Worm (Caenorhabditis elegans) whole organism, young adult: ENCODE data around the gene gtap-1.

Experiments used
- B0336.3 ChIP-seq: fragments of 200-800 bp; sonication (Bioruptor generic); IDR thresholded peaks from 2 replicates; pipeline ENCODE4 v1.3.6; 2022; ENCODE audit warnings: missing genetic modification characterization, missing compliant biosample characterization
- C06A6.2 ChIP-seq: fragments of 200-800 bp; sonication (Bioruptor generic); conservative IDR thresholded peaks from 2 replicates; pipeline ENCODE4 v1.3.6; 2022; ENCODE audit warnings: missing genetic modification characterization, missing compliant biosample characterization
- C17E4.6 ChIP-seq: fragments of 200-800 bp; sonication (Bioruptor generic); IDR thresholded peaks from 2 replicates; pipeline ENCODE4 v1.3.6; 2022; ENCODE audit warnings: missing genetic modification reagents, missing genetic modification characterization, missing compliant biosample characterization
- D2030.7 ChIP-seq: fragments of 200-800 bp; sonication (Bioruptor generic); IDR thresholded peaks from 2 replicates; pipeline ENCODE4 v1.3.6; 2022; ENCODE audit warnings: missing genetic modification reagents, missing genetic modification characterization, missing compliant biosample characterization
- F10E7.11 ChIP-seq: sonication (generic microtip); optimal IDR thresholded peaks from 2 replicates; lab custom pipeline; 2017; ENCODE audit warnings: mild to moderate bottlenecking, missing genetic modification characterization, moderate library complexity, missing compliant biosample characterization
- F39B2.1 ChIP-seq: fragments of 200-800 bp; sonication (Bioruptor generic); IDR thresholded peaks from 2 replicates; pipeline ENCODE4 v1.3.6; 2022; ENCODE audit warnings: missing genetic modification reagents, missing genetic modification characterization, missing compliant biosample characterization
- F55B11.4 ChIP-seq: sonication (generic microtip); optimal IDR thresholded peaks from 2 replicates; lab custom pipeline; 2016; ENCODE audit warnings: missing compliant biosample characterization, missing genetic modification characterization, borderline replicate concordance; ENCODE audit not compliant: insufficient read depth
- F57C9.4 ChIP-seq: sonication (generic microtip); optimal IDR thresholded peaks from 2 replicates; lab custom pipeline; 2017; ENCODE audit warnings: mild to moderate bottlenecking, missing genetic modification characterization, missing compliant biosample characterization
- K11D2.4 ChIP-seq: fragments of 200-800 bp; sonication (Bioruptor generic); IDR thresholded peaks from 2 replicates; pipeline ENCODE4 v1.3.6; 2022; ENCODE audit warnings: missing genetic modification reagents, missing genetic modification characterization, missing compliant biosample characterization
- Y53G8AR.9 ChIP-seq: fragments of 200-800 bp; sonication (Bioruptor generic); conservative IDR thresholded peaks from 2 replicates; pipeline ENCODE4 v1.3.6; 2022; ENCODE audit warnings: missing genetic modification reagents, missing genetic modification characterization, missing compliant biosample characterization
- Y95B8A.8 ChIP-seq: fragments of 200-800 bp; sonication (Bioruptor generic); IDR thresholded peaks from 2 replicates; pipeline ENCODE4 v1.3.6; 2022; ENCODE audit warnings: missing genetic modification reagents, missing genetic modification characterization, missing compliant biosample characterization
- akir-1 ChIP-seq: fragments of 200-800 bp; sonication (Bioruptor generic); optimal IDR thresholded peaks from 2 replicates; lab custom pipeline; 2018; ENCODE audit warnings: mild to moderate bottlenecking, missing genetic modification characterization, moderate library complexity, missing compliant biosample characterization
- aptf-2 ChIP-seq: fragments of 200-800 bp; sonication (Bioruptor generic); conservative IDR thresholded peaks from 2 replicates; pipeline ENCODE4 v1.3.6; 2022; ENCODE audit warnings: missing genetic modification reagents, missing genetic modification characterization, missing compliant biosample characterization
- atf-7 ChIP-seq: sonication (generic microtip); optimal IDR thresholded peaks from 2 replicates; lab custom pipeline; 2017; ENCODE audit warnings: mild to moderate bottlenecking, missing genetic modification characterization, missing compliant biosample characterization
- attf-3 ChIP-seq: fragments of 200-800 bp; sonication (Bioruptor generic); conservative IDR thresholded peaks from 2 replicates; pipeline ENCODE4 v1.3.6; 2022; ENCODE audit warnings: missing genetic modification reagents, missing genetic modification characterization, missing compliant biosample characterization
- bed-1 ChIP-seq: fragments of 200-800 bp; sonication (Bioruptor generic); IDR thresholded peaks from 2 replicates; pipeline ENCODE4 v1.3.6; 2022; ENCODE audit warnings: missing genetic modification reagents, missing genetic modification characterization, missing compliant biosample characterization
- bed-2 ChIP-seq: fragments of 200-800 bp; sonication (Bioruptor generic); IDR thresholded peaks from 2 replicates; pipeline ENCODE4 v1.3.6; 2022; ENCODE audit warnings: missing genetic modification reagents, missing genetic modification characterization, missing compliant biosample characterization
- ccch-3 ChIP-seq: fragments of 200-800 bp; sonication (Bioruptor generic); optimal IDR thresholded peaks from 2 replicates; lab custom pipeline; 2018; ENCODE audit warnings: mild to moderate bottlenecking, missing genetic modification characterization, missing compliant biosample characterization
- egl-18 ChIP-seq: fragments of 200-800 bp; sonication (Bioruptor generic); IDR thresholded peaks from 2 replicates; pipeline ENCODE4 v1.3.6; 2022; ENCODE audit warnings: missing genetic modification reagents, missing genetic modification characterization, missing compliant biosample characterization
- gei-17 ChIP-seq: fragments of 200-800 bp; sonication (Bioruptor generic); optimal IDR thresholded peaks from 2 replicates; lab custom pipeline; 2018; ENCODE audit warnings: mild to moderate bottlenecking, missing genetic modification characterization, missing compliant biosample characterization
- him-1 ChIP-seq: sonication (generic microtip); optimal IDR thresholded peaks from 2 replicates; lab custom pipeline; 2016; ENCODE audit warnings: missing genotype, missing genetic modification reagents, missing genetic modification characterization, missing compliant biosample characterization
- lag-1 ChIP-seq: fragments of 200-800 bp; sonication (Bioruptor generic); IDR thresholded peaks from 2 replicates; pipeline ENCODE4 v1.3.6; 2022; ENCODE audit warnings: missing genetic modification reagents, missing genetic modification characterization, missing compliant biosample characterization
- let-607 ChIP-seq, 2 experiments: fragments of 200-800 bp in 1 of 2; sonication (Bioruptor generic) in 1 of 2; sonication (generic microtip) in 1 of 2; optimal IDR thresholded peaks; 2 replicates each; lab custom pipeline; 2016 to 2018; ENCODE audit warnings: mild to moderate bottlenecking in 2 of 2, missing compliant biosample characterization in 2 of 2, missing genetic modification characterization in 2 of 2, moderate library complexity in 2 of 2, missing genotype in 1 of 2
- lin-26 ChIP-seq: fragments of 200-800 bp; sonication (Bioruptor generic); IDR thresholded peaks from 2 replicates; pipeline ENCODE4 v1.3.6; 2022; ENCODE audit warnings: missing genetic modification reagents, missing genetic modification characterization, missing compliant biosample characterization
- lin-35 ChIP-seq, 3 experiments: fragments of 150-350 bp in 2 of 3; sonication (generic microtip) in 1 of 3; optimal IDR thresholded peaks; 2 replicates each; lab custom pipeline; 2014 to 2018; ENCODE audit warnings: missing biosample characterization in 3 of 3, missing genetic modification characterization in 3 of 3, missing genetic modification reagents in 3 of 3
- lin-40 ChIP-seq: sonication (generic microtip); optimal IDR thresholded peaks from 2 replicates; lab custom pipeline; 2016; ENCODE audit warnings: missing genetic modification characterization, mild to moderate bottlenecking, missing compliant biosample characterization, missing genotype, missing genetic modification reagents
- lsy-27 ChIP-seq: sonication (generic microtip); optimal IDR thresholded peaks from 2 replicates; lab custom pipeline; 2017; ENCODE audit warnings: missing genetic modification characterization, mild to moderate bottlenecking, missing compliant biosample characterization, antibody characterized with exemption, missing genotype, borderline replicate concordance; ENCODE audit not compliant: insufficient read depth
- madf-8 ChIP-seq: fragments of 200-800 bp; sonication (Bioruptor generic); conservative IDR thresholded peaks from 2 replicates; pipeline ENCODE4 v1.3.6; 2022; ENCODE audit warnings: missing genetic modification reagents, missing genetic modification characterization, missing compliant biosample characterization
- nhr-120 ChIP-seq: fragments of 200-800 bp; sonication (Bioruptor generic); IDR thresholded peaks from 2 replicates; pipeline ENCODE4 v1.3.6; 2022; ENCODE audit warnings: missing genetic modification characterization, missing compliant biosample characterization
- pha-4 ChIP-seq: fragments of 150-350 bp; sonication (generic microtip); optimal IDR thresholded peaks from 2 replicates; lab custom pipeline; 2014; ENCODE audit warnings: missing biosample characterization, missing genetic modification reagents, missing genetic modification characterization
- rcor-1 ChIP-seq: fragments of 200-800 bp; sonication (Bioruptor generic); IDR thresholded peaks from 2 replicates; pipeline ENCODE4 v1.3.6; 2022; ENCODE audit warnings: missing genetic modification reagents, missing genetic modification characterization, missing compliant biosample characterization
- rec-8 ChIP-seq, 2 experiments: sonication (generic microtip); optimal IDR thresholded peaks; 2 replicates each; lab custom pipeline; 2016; ENCODE audit warnings: mild to moderate bottlenecking in 2 of 2, missing genetic modification characterization in 2 of 2, missing genetic modification reagents in 2 of 2, missing genotype in 2 of 2, missing biosample characterization in 1 of 2, missing compliant biosample characterization in 1 of 2, moderate library complexity in 1 of 2
- repo-1 ChIP-seq: sonication (generic microtip); optimal IDR thresholded peaks from 2 replicates; lab custom pipeline; 2017; ENCODE audit warnings: mild to moderate bottlenecking, missing genetic modification characterization, missing compliant biosample characterization
- rpc-1 ChIP-seq, 2 experiments: fragments of 150-350 bp in 1 of 2; sonication (generic microtip) in 1 of 2; optimal IDR thresholded peaks; 2 replicates each; lab custom pipeline; 2014 to 2018; ENCODE audit warnings: missing biosample characterization in 1 of 2, missing genetic modification characterization in 1 of 2, missing genetic modification reagents in 1 of 2, missing genotype in 1 of 2
- snpc-1.1 ChIP-seq: sonication (generic microtip); optimal IDR thresholded peaks from 2 replicates; lab custom pipeline; 2017; ENCODE audit warnings: missing genetic modification characterization, mild to moderate bottlenecking, missing compliant biosample characterization, antibody characterized with exemption, moderate library complexity, missing genotype, missing genetic modification reagents; ENCODE audit not compliant: insufficient read depth
- sptf-2 ChIP-seq: fragments of 200-800 bp; sonication (Bioruptor generic); optimal IDR thresholded peaks from 2 replicates; lab custom pipeline; 2018; ENCODE audit warnings: mild to moderate bottlenecking, missing genetic modification characterization, missing compliant biosample characterization
- ztf-22 ChIP-seq: fragments of 200-800 bp; sonication (Bioruptor generic); optimal IDR thresholded peaks from 2 replicates; lab custom pipeline; 2018; ENCODE audit warnings: mild to moderate bottlenecking, missing genetic modification characterization, moderate library complexity, missing compliant biosample characterization
- ztf-25 ChIP-seq: fragments of 200-800 bp; sonication (Bioruptor generic); IDR thresholded peaks from 2 replicates; pipeline ENCODE4 v1.3.6; 2022; ENCODE audit warnings: missing genetic modification reagents, missing genetic modification characterization, missing compliant biosample characterization
- ztf-3 ChIP-seq: fragments of 200-800 bp; sonication (Bioruptor generic); optimal IDR thresholded peaks from 2 replicates; lab custom pipeline; 2018; ENCODE audit warnings: mild to moderate bottlenecking, missing genetic modification characterization, missing compliant biosample characterization

gtap-1 gene

ce11 chrII:5844694-5845129, 11.7 kb upstream of the gtap-1 start (continued):
- TF ChIP-seq lin-40 (peak; percentile 99), attf-3 (GFP tag; lab: Robert Waterston, UW) (peak; percentile 84), bed-2 (peak; percentile 94), B0336.3 (GFP tag; lab: Robert Waterston, UW) (peak; percentile 100), lin-26 (GFP tag; lab: Robert Waterston, UW) (peak; percentile 96), Y95B8A.8 (peak; percentile 98), K11D2.4 (peak; percentile 98), bed-1 (peak; percentile 77; the same call in 1 of the 2 replicates), Y53G8AR.9 (GFP tag; lab: Robert Waterston, UW) (peak; percentile 99), let-607 (tag; optimal IDR thresholded peaks at IDR 0.05; lab: Kevin White, UChicago) (peak; percentile 83 to 94), pha-4 (tag; lab: Kevin White, UChicago) (peak; percentile 99), sptf-2 (GFP tag; lab: Kevin White, UChicago) (peak; percentile 91), him-1 (peak; percentile 100), ztf-25 (GFP tag; lab: Robert Waterston, UW) (peak; percentile 80), rec-8 (tag; optimal IDR thresholded peaks at IDR 0.05; lab: Kevin White, UChicago) (peak; percentile 86 to 93), akir-1 (GFP tag; lab: Kevin White, UChicago) (peak; percentile 83), C06A6.2 (GFP tag; lab: Robert Waterston, UW) (peak; percentile 99), C17E4.6 (peak; percentile 99), F39B2.1 (GFP tag; lab: Robert Waterston, UW) (peak; percentile 89), rcor-1 (GFP tag; lab: Robert Waterston, UW) (peak; percentile 99), madf-8 (GFP tag; lab: Robert Waterston, UW) (peak; percentile 84), lag-1 (GFP tag; lab: Robert Waterston, UW) (peak; percentile 94), repo-1 (tag; lab: Kevin White, UChicago) (peak; percentile 100), D2030.7 (GFP tag; lab: Robert Waterston, UW) (peak; percentile 99), ztf-3 (GFP tag; lab: Kevin White, UChicago) (peak; percentile 96), rpc-1 (optimal IDR thresholded peaks at IDR 0.05; lab: Kevin White, UChicago) (peak; percentile 21), rpc-1 (tag; optimal IDR thresholded peaks at IDR 0.05; lab: Kevin White, UChicago) (peak; percentile 29), ccch-3 (GFP tag; lab: Kevin White, UChicago) (peak; percentile 31), F57C9.4 (peak; percentile 96), nhr-120 (peak; percentile 93), F55B11.4 (tag; lab: Kevin White, UChicago) (no peak)

- TF ChIP-seq atf-7 (tag; lab: Kevin White, UChicago) (no peak), snpc-1.1 (tag; lab: Kevin White, UChicago) (no peak), him-1 (no peak), lsy-27 (tag; lab: Kevin White, UChicago) (no peak), lin-35 (GFP tag; optimal IDR thresholded peaks at IDR 0.05; lab: Kevin White, UChicago) (no peak), egl-18 (GFP tag; lab: Robert Waterston, UW) (no peak), aptf-2 (GFP tag; lab: Robert Waterston, UW) (no peak), gei-17 (no peak), repo-1 (tag; lab: Kevin White, UChicago) (no peak), ztf-22 (GFP tag; lab: Kevin White, UChicago) (no peak), F10E7.11 (tag; lab: Kevin White, UChicago) (no peak)
Measured at ce11 chrII:5841866-5842265, 8.8 kb upstream of the gtap-1 start, which contains the start of gene nep-25. TSS of gene nep-25 (plus strand) at chrII:5842240.
